Worm (Caenorhabditis elegans) whole organism, L1 larva: ENCODE data around the gene hmit-1.1.

Experiments
- fos-1 ChIP-seq: fragments of 150-350 bp; optimal IDR thresholded peaks from 2 replicates; lab custom pipeline; 2014; ENCODE audit warnings: missing biosample characterization, missing genetic modification characterization
- pqm-1 ChIP-seq: sonication (generic microtip); optimal IDR thresholded peaks from 3 replicates; lab custom pipeline; 2017; ENCODE audit warnings: missing biosample characterization, missing genetic modification characterization

DNA sequence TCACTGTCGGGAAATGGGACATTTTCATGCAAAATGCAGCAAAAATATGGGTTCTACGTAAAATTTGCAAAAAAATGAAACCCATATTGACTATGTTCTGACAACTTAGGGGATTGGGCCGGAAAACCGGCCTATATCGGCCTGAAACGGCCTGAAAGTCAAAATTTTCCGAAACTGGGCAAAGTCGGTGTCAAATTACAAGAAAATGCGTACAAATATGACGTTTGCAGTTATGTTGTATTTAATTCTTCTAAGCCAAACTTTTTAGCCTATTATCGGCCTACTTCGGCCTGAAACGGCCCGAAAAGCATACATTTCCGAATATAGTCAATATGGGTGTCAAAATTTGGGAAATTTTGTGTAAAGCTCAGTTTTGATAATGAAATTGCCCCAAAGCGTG, 4.7 kb upstream of the hmit-1.1 start:
- TF ChIP-seq pqm-1 (tag; lab: Kevin White, UChicago) (no peak), fos-1 (no peak)
